Worm (Caenorhabditis elegans) whole organism, L4/young adult: ENCODE measurements around the gene ZK643.6.

Source experiments
- W03F9.2 ChIP-seq: fragments of 150-350 bp; optimal IDR thresholded peaks from 2 replicates; lab custom pipeline; 2014; ENCODE audit warnings: missing biosample characterization, missing genetic modification characterization
- him-1 ChIP-seq: sonication (generic microtip); optimal IDR thresholded peaks from 2 replicates; lab custom pipeline; 2016; ENCODE audit warnings: missing genotype, missing genetic modification reagents, missing genetic modification characterization, missing compliant biosample characterization

DNA sequence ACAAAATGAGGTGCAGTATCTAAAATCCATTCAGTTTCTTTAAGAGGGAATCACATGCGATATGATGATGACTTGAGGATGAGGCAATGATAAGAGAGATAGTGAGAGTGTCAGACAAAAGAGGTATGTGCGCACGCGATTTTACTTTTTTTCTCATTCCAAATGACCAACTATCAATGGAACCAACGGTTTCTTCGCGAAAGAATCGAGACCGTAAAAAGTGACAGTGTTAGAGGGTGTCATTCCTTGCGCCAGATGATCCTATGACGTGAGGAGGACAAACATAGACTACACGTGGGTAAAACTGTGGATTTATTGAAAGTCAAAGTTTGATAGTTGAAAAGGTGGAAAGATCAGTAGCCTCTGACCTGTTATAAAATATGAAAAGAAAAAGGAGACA is 23.2 kb upstream of the ZK643.6 start:
- TF ChIP-seq him-1 (tag; lab: Kevin White, UChicago), result no peak
- TF ChIP-seq W03F9.2, result no peak
